Worm (Caenorhabditis elegans) whole organism, late embryonic: Measurements from ENCODE around the gene Y41C4A.8.

Source experiments
- che-1 ChIP-seq: sonication (generic microtip); optimal IDR thresholded peaks from 2 replicates; lab custom pipeline; 2016; ENCODE audit warnings: mild to moderate bottlenecking, missing genetic modification characterization, missing compliant biosample characterization
- eyg-1 ChIP-seq: sonication (generic microtip); optimal IDR thresholded peaks from 2 replicates; lab custom pipeline; 2016; ENCODE audit warnings: missing genotype, missing genetic modification characterization, missing compliant biosample characterization
- nhr-11 ChIP-seq: fragments of 150-350 bp; optimal IDR thresholded peaks from 2 replicates; lab custom pipeline; 2014; ENCODE audit warnings: missing biosample characterization, missing genetic modification characterization
- pha-2 ChIP-seq: sonication (generic microtip); optimal IDR thresholded peaks from 2 replicates; lab custom pipeline; 2017; ENCODE audit warnings: mild to moderate bottlenecking, missing genetic modification characterization, missing compliant biosample characterization
- pros-1 ChIP-seq: fragments of 150-350 bp; optimal IDR thresholded peaks from 2 replicates; lab custom pipeline; 2014; ENCODE audit warnings: missing biosample characterization, missing genetic modification reagents, missing genetic modification characterization
- rnt-1 ChIP-seq: sonication (generic microtip); optimal IDR thresholded peaks from 2 replicates; lab custom pipeline; 2016; ENCODE audit warnings: missing genetic modification characterization, missing compliant biosample characterization

ce11 chrIII:11726590-11726989 lies 18.0 kb upstream of the Y41C4A.8 start, which contains the start of gene Y41C4A.12:
- TF ChIP-seq rnt-1 (tag; lab: Kevin White, UChicago): no peak
- no peak for TF ChIP-seq che-1 (tag; lab: Kevin White, UChicago)
- no peak for TF ChIP-seq pros-1 (tag; lab: Kevin White, UChicago)
- TF ChIP-seq nhr-11 (tag; lab: Kevin White, UChicago): no peak
- TF ChIP-seq pha-2 (tag; lab: Kevin White, UChicago): no peak
- TF ChIP-seq eyg-1: no peak
